Fruit fly (Drosophila melanogaster) whole organism, prepupa: ENCODE data around the gene dysc.

Source experiments
- Blimp-1 ChIP-seq: fragments of 200-800 bp; sonication (Bioruptor generic); optimal IDR thresholded peaks from 3 replicates; lab custom pipeline; 2017; ENCODE audit warnings: missing biosample characterization, missing genetic modification characterization, mild to moderate bottlenecking, moderate library complexity, missing genetic modification reagents
- CG10631 ChIP-seq: fragments of 200-800 bp; sonication (Bioruptor generic); optimal IDR thresholded peaks from 2 replicates; lab custom pipeline; 2016; ENCODE audit warnings: missing biosample characterization, missing genetic modification characterization
- CG10669 ChIP-seq: fragments of 200-800 bp; sonication (Bioruptor generic); optimal IDR thresholded peaks from 3 replicates; lab custom pipeline; 2018; ENCODE audit warnings: missing biosample characterization, mild to moderate bottlenecking, missing genetic modification characterization, moderate library complexity
- CG15336 ChIP-seq: fragments of 200-800 bp; sonication (Bioruptor generic); IDR thresholded peaks from 2 replicates; pipeline ENCODE4 v1.3.6; 2022; ENCODE audit warnings: missing biosample characterization, missing genetic modification characterization
- CG1621 ChIP-seq: fragments of 200-800 bp; sonication (Bioruptor generic); optimal IDR thresholded peaks from 3 replicates; lab custom pipeline; 2018; ENCODE audit warnings: missing biosample characterization, mild to moderate bottlenecking, missing genetic modification characterization
- CG32006 ChIP-seq: fragments of 200-800 bp; sonication (Bioruptor generic); optimal IDR thresholded peaks from 3 replicates; lab custom pipeline; 2017; ENCODE audit warnings: missing biosample characterization, mild to moderate bottlenecking, missing genetic modification characterization
- CG6792 ChIP-seq: fragments of 200-800 bp; sonication (Bioruptor generic); optimal IDR thresholded peaks from 3 replicates; lab custom pipeline; 2016; ENCODE audit warnings: missing biosample characterization, missing genetic modification characterization
- CG6808 ChIP-seq: fragments of 200-800 bp; sonication (Bioruptor generic); optimal IDR thresholded peaks from 3 replicates; lab custom pipeline; 2017; ENCODE audit warnings: missing biosample characterization, missing genetic modification characterization, mild to moderate bottlenecking, moderate library complexity, missing genetic modification reagents
- CG6854 ChIP-seq: fragments of 200-800 bp; sonication (Bioruptor generic); optimal IDR thresholded peaks from 2 replicates; lab custom pipeline; 2017; ENCODE audit warnings: missing biosample characterization, mild to moderate bottlenecking, missing genetic modification characterization
- CG7368 ChIP-seq: fragments of 200-800 bp; sonication (Bioruptor generic); optimal IDR thresholded peaks from 3 replicates; lab custom pipeline; 2016; ENCODE audit warnings: missing biosample characterization, missing genetic modification characterization
- CG8632 ChIP-seq: fragments of 200-800 bp; sonication (Bioruptor generic); optimal IDR thresholded peaks from 3 replicates; lab custom pipeline; 2016; ENCODE audit warnings: missing biosample characterization, missing genetic modification characterization
- CG9139 ChIP-seq: fragments of 200-800 bp; sonication (Bioruptor generic); optimal IDR thresholded peaks from 3 replicates; lab custom pipeline; 2017; ENCODE audit warnings: missing biosample characterization, mild to moderate bottlenecking, missing genetic modification characterization
- Eip78C ChIP-seq: fragments of 200-800 bp; sonication (Bioruptor generic); peaks from one replicate; lab custom pipeline; 2016; ENCODE audit warnings: missing biosample characterization, missing genetic modification characterization
- Ets96B ChIP-seq: fragments of 200-800 bp; optimal IDR thresholded peaks from 2 replicates; lab custom pipeline; 2019; ENCODE audit warnings: missing biosample characterization, mild to moderate bottlenecking, missing genetic modification characterization, moderate library complexity
- Gug ChIP-seq: fragments of 200-800 bp; sonication (Bioruptor generic); IDR thresholded peaks from 2 replicates; pipeline ENCODE4 v1.3.6; 2022; ENCODE audit warnings: missing biosample characterization, missing genetic modification characterization
- Hr39 ChIP-seq: fragments of 200-800 bp; sonication (Bioruptor generic); optimal IDR thresholded peaks from 2 replicates; lab custom pipeline; 2016; ENCODE audit warnings: missing biosample characterization, missing genetic modification characterization
- Lpt ChIP-seq: fragments of 200-800 bp; sonication (Bioruptor generic); optimal IDR thresholded peaks from 3 replicates; lab custom pipeline; 2016; ENCODE audit warnings: missing biosample characterization, missing genetic modification characterization
- Met ChIP-seq: fragments of 200-800 bp; sonication (Bioruptor generic); optimal IDR thresholded peaks from 3 replicates; lab custom pipeline; 2016; ENCODE audit warnings: missing biosample characterization, missing genetic modification characterization
- Smox ChIP-seq: fragments of 200-800 bp; sonication (Bioruptor generic); optimal IDR thresholded peaks from 3 replicates; lab custom pipeline; 2016; ENCODE audit warnings: missing biosample characterization, missing genetic modification characterization
- Sox14 ChIP-seq: fragments of 200-800 bp; sonication (Bioruptor generic); optimal IDR thresholded peaks from 3 replicates; lab custom pipeline; 2016; ENCODE audit warnings: missing biosample characterization, missing genetic modification characterization
- Sox15 ChIP-seq: fragments of 200-800 bp; sonication (Bioruptor generic); optimal IDR thresholded peaks from 3 replicates; lab custom pipeline; 2016; ENCODE audit warnings: missing biosample characterization, missing genetic modification characterization
- achi ChIP-seq: fragments of 200-800 bp; sonication (Bioruptor generic); optimal IDR thresholded peaks from 3 replicates; lab custom pipeline; 2016; ENCODE audit warnings: missing biosample characterization, missing genetic modification characterization
- acj6 ChIP-seq: fragments of 200-800 bp; sonication (Bioruptor generic); optimal IDR thresholded peaks from 3 replicates; lab custom pipeline; 2016; ENCODE audit warnings: missing biosample characterization, missing genetic modification characterization
- dac ChIP-seq: fragments of 200-800 bp; sonication (Bioruptor generic); optimal IDR thresholded peaks from 2 replicates; lab custom pipeline; 2017; ENCODE audit warnings: missing biosample characterization, mild to moderate bottlenecking, missing genetic modification characterization
- eg ChIP-seq: fragments of 200-800 bp; sonication (Bioruptor generic); IDR thresholded peaks from 3 replicates; pipeline ENCODE4 v1.3.6; 2022; ENCODE audit warnings: missing biosample characterization, missing genetic modification characterization
- fd59A ChIP-seq: fragments of 200-800 bp; sonication (Bioruptor generic); optimal IDR thresholded peaks from 2 replicates; lab custom pipeline; 2017; ENCODE audit warnings: missing biosample characterization, mild to moderate bottlenecking, missing genetic modification characterization, missing genetic modification reagents
- fd85E ChIP-seq: fragments of 200-800 bp; sonication (Bioruptor generic); optimal IDR thresholded peaks from 3 replicates; lab custom pipeline; 2016; ENCODE audit warnings: missing biosample characterization, missing genetic modification characterization
- fkh ChIP-seq: fragments of 200-800 bp; sonication (Bioruptor generic); optimal IDR thresholded peaks from 3 replicates; lab custom pipeline; 2017; ENCODE audit warnings: missing biosample characterization, mild to moderate bottlenecking, missing genetic modification characterization, moderate library complexity
- net ChIP-seq: fragments of 200-800 bp; sonication (Bioruptor generic); optimal IDR thresholded peaks from 3 replicates; lab custom pipeline; 2016; ENCODE audit warnings: missing biosample characterization, missing genetic modification characterization
- pdm3 ChIP-seq: fragments of 200-800 bp; sonication (Bioruptor generic); optimal IDR thresholded peaks from 3 replicates; lab custom pipeline; 2016; ENCODE audit warnings: missing biosample characterization, missing genetic modification characterization
- spab ChIP-seq: fragments of 200-800 bp; sonication (Bioruptor generic); optimal IDR thresholded peaks from 2 replicates; lab custom pipeline; 2017; ENCODE audit warnings: missing biosample characterization, mild to moderate bottlenecking, missing genetic modification characterization, missing genetic modification reagents
- topi ChIP-seq: fragments of 200-800 bp; sonication (Bioruptor generic); optimal IDR thresholded peaks from 3 replicates; lab custom pipeline; 2016; ENCODE audit warnings: missing biosample characterization, missing genetic modification characterization

The dysc gene

dm6 chr3L:13904021-13904325 is 937 bp upstream of the dysc start:
- no peak for TF ChIP-seq CG15336 (GFP tag; lab: Robert Waterston, UW)
- peak; percentile 67 for TF ChIP-seq Eip78C (GFP tag; lab: Kevin White, UChicago)
- no peak for TF ChIP-seq CG1621
- TF ChIP-seq Ets96B (tag; lab: Kevin White, UChicago) = peak; percentile 11
- no peak for TF ChIP-seq CG9139
- no peak for TF ChIP-seq CG6808
- peak; percentile 20 for TF ChIP-seq CG32006 (GFP tag; lab: Kevin White, UChicago)
- no peak for TF ChIP-seq Sox15 (GFP tag; lab: Kevin White, UChicago)
- no peak for TF ChIP-seq CG6854 (GFP tag; lab: Kevin White, UChicago)
- no peak for TF ChIP-seq dac (GFP tag; lab: Kevin White, UChicago)

- no peak for TF ChIP-seq CG32006 (GFP tag; lab: Kevin White, UChicago)
- no peak for TF ChIP-seq CG10631
- no peak for TF ChIP-seq fd85E
- no peak for TF ChIP-seq CG7368 (GFP tag; lab: Kevin White, UChicago)
These were observed 2.4 kb downstream of the dysc start for dm6 chr3L:13900635-13901034.

- TF ChIP-seq Met (GFP tag; lab: Kevin White, UChicago) (no peak), topi (GFP tag; lab: Kevin White, UChicago) (no peak), fd59A (GFP tag; lab: Kevin White, UChicago) (no peak), acj6 (GFP tag; lab: Kevin White, UChicago) (no peak)
These were observed 15.9 kb downstream of the dysc start for dm6 chr3L:13887092-13887491.

- no peak for TF ChIP-seq CG6854 (GFP tag; lab: Kevin White, UChicago)
- no peak for TF ChIP-seq CG8632 (GFP tag; lab: Kevin White, UChicago)
- no peak for TF ChIP-seq eg (GFP tag; lab: Robert Waterston, UW)
- no peak for TF ChIP-seq Sox15 (GFP tag; lab: Kevin White, UChicago)
- TF ChIP-seq net (GFP tag; lab: Kevin White, UChicago) = no peak
- TF ChIP-seq pdm3 (GFP tag; lab: Kevin White, UChicago) = no peak
- no peak for TF ChIP-seq achi
- TF ChIP-seq topi (GFP tag; lab: Kevin White, UChicago) = no peak
- TF ChIP-seq fkh (GFP tag; lab: Kevin White, UChicago) = no peak
- no peak for TF ChIP-seq Ets96B (tag; lab: Kevin White, UChicago)
- no peak for TF ChIP-seq Gug (GFP tag; lab: Robert Waterston, UW)
- TF ChIP-seq Smox (GFP tag; lab: Kevin White, UChicago) = no peak
These were observed 18.5 kb downstream of the dysc start for dm6 chr3L:13884460-13885056.

dm6 chr3L:13882532-13882931 is 20.5 kb downstream of the dysc start:
- TF ChIP-seq Eip78C (GFP tag; lab: Kevin White, UChicago) (peak; percentile 10), fkh (GFP tag; lab: Kevin White, UChicago) (peak; percentile 22), spab (GFP tag; lab: Kevin White, UChicago) (no peak)

dm6 chr3L:13881555-13881954 is 21.5 kb downstream of the dysc start:
- peak; percentile 61 for TF ChIP-seq Eip78C (GFP tag; lab: Kevin White, UChicago)
- no peak for TF ChIP-seq fd59A (GFP tag; lab: Kevin White, UChicago)
- TF ChIP-seq CG10631 = no peak
- no peak for TF ChIP-seq CG6792
- TF ChIP-seq Blimp-1 (GFP tag; lab: Kevin White, UChicago) = peak; percentile 37
- TF ChIP-seq pdm3 (GFP tag; lab: Kevin White, UChicago) = no peak
- no peak for TF ChIP-seq Sox14 (GFP tag; lab: Kevin White, UChicago)
- TF ChIP-seq Lpt (GFP tag; lab: Kevin White, UChicago) = peak; percentile 10
- TF ChIP-seq Sox15 (GFP tag; lab: Kevin White, UChicago) = no peak
- TF ChIP-seq CG10669 = no peak
- no peak for TF ChIP-seq fd85E
- TF ChIP-seq spab (GFP tag; lab: Kevin White, UChicago) = no peak
- TF ChIP-seq Hr39 = no peak
- TF ChIP-seq CG9139 = no peak
